Worm (Caenorhabditis elegans) whole organism, L4/young adult: ENCODE data around the gene chil-9.

Experiments
- W03F9.2 ChIP-seq: fragments of 150-350 bp; optimal IDR thresholded peaks from 2 replicates; lab custom pipeline; 2014; ENCODE audit warnings: missing biosample characterization, missing genetic modification characterization
- dao-5 ChIP-seq: sonication (generic microtip); optimal IDR thresholded peaks from 2 replicates; lab custom pipeline; 2016; ENCODE audit warnings: missing genotype, missing genetic modification characterization, moderate library complexity, missing compliant biosample characterization
- him-1 ChIP-seq: sonication (generic microtip); optimal IDR thresholded peaks from 2 replicates; lab custom pipeline; 2016; ENCODE audit warnings: missing genotype, missing genetic modification reagents, missing genetic modification characterization, missing compliant biosample characterization

Gene chil-9

ce11 chrII:9829108-9829507 lies 16.0 kb downstream of the chil-9 start, which contains the start of gene ZK938.1:
Gene ZK938.1 (plus strand): TSS chrII:9829408.
- TF ChIP-seq W03F9.2 (no peak), him-1 (tag; lab: Kevin White, UChicago) (no peak), dao-5 (no peak)

DNA sequence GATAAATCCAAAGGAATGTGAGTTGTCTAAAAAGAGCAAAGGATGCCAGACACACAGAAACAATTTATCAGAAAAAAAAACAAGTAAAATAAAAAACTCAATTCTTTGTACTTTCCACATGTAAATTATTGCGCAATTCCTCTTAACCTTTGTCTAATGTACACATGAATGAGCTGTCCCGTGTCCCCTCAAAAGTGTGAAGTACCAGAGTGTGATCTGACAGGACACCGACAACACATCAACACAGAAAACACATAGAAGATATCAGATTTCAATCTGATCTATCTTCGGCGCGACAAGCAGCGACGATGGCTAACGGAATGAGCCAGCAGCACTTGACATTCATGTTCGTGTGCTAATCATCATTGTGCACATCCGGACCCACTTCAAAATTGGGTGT lies 16.6 kb downstream of the chil-9 start:
- no peak for TF ChIP-seq W03F9.2
- TF ChIP-seq dao-5: no peak
- TF ChIP-seq him-1 (tag; lab: Kevin White, UChicago): no peak

ce11 chrII:9827852-9828251 lies 17.3 kb downstream of the chil-9 start, which contains the start of gene eyg-1:
Gene eyg-1 (minus strand): TSS chrII:9827952.
- no peak for TF ChIP-seq W03F9.2
- no peak for TF ChIP-seq him-1 (tag; lab: Kevin White, UChicago)
- TF ChIP-seq dao-5: no peak

- TF ChIP-seq W03F9.2: no peak
- no peak for TF ChIP-seq him-1 (tag; lab: Kevin White, UChicago)
- TF ChIP-seq dao-5: no peak
These were observed 18.2 kb downstream of the chil-9 start for ce11 chrII:9826946-9827345.

DNA sequence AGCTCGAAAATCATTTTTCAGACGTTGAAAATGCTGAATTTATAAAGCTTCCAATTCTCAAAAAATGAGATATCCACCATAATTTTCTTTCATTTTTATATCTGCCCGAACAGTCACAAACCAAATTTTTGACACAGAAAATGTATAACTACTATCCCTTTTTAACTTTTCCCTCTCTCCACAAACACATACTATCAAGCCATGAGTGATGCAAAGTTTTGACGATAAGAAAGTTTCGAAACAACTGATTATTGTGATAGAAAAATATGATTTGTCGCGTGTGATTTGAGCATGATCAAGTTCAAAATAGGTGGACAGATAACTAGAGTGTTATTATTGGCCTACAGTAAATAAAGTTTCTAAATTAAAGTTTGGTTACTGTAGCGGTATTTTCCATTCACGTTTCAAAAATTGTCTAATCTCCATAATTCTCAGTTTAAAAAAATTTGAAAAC lies 37.6 kb downstream of the chil-9 start, which contains the start of gene cyp-13A8:
cyp-13A8 (minus strand) TSS at position 51 of the 454 bp plus-strand sequence.
- TF ChIP-seq W03F9.2 (no peak), him-1 (tag; lab: Kevin White, UChicago) (no peak), dao-5 (no peak)

ce11 chrII:9803320-9803719 lies 41.8 kb downstream of the chil-9 start, which contains the start of gene cyp-13A7:
Gene cyp-13A7 (plus strand): TSS chrII:9803620.
- TF ChIP-seq W03F9.2 (no peak), him-1 (tag; lab: Kevin White, UChicago) (no peak)

DNA sequence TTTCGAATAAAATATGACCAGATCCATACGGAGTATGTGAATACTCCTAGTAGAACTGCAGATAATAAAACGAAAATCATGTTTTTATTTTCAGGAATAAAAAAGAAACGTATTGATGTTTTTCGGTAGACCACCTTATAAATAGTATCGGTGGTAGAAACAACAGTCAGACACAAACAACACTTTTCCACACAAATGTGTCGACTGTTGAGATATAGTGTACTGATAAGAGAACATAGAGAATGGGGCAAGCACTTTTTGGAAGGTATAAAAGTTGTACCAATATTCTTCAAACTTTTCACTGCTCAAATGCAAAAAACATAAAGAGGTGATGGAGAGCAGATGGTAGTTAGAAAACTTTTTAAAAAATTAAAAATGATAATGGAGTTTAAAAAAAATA lies 42.5 kb downstream of the chil-9 start, which contains the start of gene cyp-13A6:
cyp-13A6 (minus strand) TSS at position 180 of the 400 bp plus-strand sequence.
- TF ChIP-seq W03F9.2: no peak
- TF ChIP-seq dao-5: no peak
- no peak for TF ChIP-seq him-1 (tag; lab: Kevin White, UChicago)

- TF ChIP-seq W03F9.2 (no peak), dao-5 (no peak), him-1 (tag; lab: Kevin White, UChicago) (no peak)
These were observed 44.9 kb downstream of the chil-9 start, which contains the start of gene cyp-13A5 for ce11 chrII:9800251-9800650. Gene cyp-13A5 (minus strand): TSS chrII:9800362.

- TF ChIP-seq him-1 (tag; lab: Kevin White, UChicago): no peak
- TF ChIP-seq dao-5: no peak
- no peak for TF ChIP-seq W03F9.2
These were observed 47.5 kb downstream of the chil-9 start, which contains the start of gene cyp-13A4 for ce11 chrII:9797664-9798063. Gene cyp-13A4 (minus strand): TSS chrII:9797740.
